Worm (Caenorhabditis elegans): ENCODE data around the gene srx-108.

srx-108 gene

DNA sequence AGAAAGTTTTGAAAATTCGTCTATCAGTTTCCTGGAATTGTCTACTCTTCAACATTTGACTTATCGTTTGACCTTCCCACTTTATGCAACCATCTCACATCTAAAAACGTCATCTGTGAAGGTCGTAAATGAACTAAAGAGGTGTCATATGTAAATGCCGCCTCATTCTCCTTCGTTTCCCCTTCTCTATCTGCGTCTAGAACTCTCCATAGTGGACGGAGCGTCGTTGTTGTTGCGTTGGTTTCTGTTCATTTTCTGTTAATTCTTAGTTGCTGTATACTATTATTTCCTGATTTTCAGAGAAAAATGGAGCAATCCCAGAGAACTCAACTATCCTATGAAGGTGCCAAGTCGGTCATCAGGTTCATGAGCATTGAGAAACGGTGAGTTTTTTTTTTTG is 11.5 kb downstream of the srx-108 start, which contains the start of gene fbxc-52:
TSS of gene fbxc-52 (plus strand) at position 301 of the 400 bp plus-strand sequence.
- TF ChIP-seq nhr-11 (tag; optimal IDR thresholded peaks at IDR 0.05) (no peak), fkh-4 (tag; optimal IDR thresholded peaks at IDR 0.05; ENCODE audit: borderline replicate concordance) (no peak), lir-3 (tag; optimal IDR thresholded peaks at IDR 0.05; ENCODE audit: poor library complexity) (no peak), nhr-19 (GFP tag; conservative IDR thresholded peaks at IDR 0.05) (no peak), xbp-1 (tag; optimal IDR thresholded peaks at IDR 0.05) (no peak), C04F5.9 (tag; optimal IDR thresholded peaks at IDR 0.05) (no peak), aha-1 (tag; optimal IDR thresholded peaks at IDR 0.05) (no peak), lin-15B (tag; optimal IDR thresholded peaks at IDR 0.05) (no peak), grh-1 (GFP tag; IDR thresholded peaks at IDR 0.05) (no peak), ceh-8 (GFP tag; optimal IDR thresholded peaks at IDR 0.05) (no peak), nhr-28 (tag; optimal IDR thresholded peaks at IDR 0.05) (no peak)

DNA sequence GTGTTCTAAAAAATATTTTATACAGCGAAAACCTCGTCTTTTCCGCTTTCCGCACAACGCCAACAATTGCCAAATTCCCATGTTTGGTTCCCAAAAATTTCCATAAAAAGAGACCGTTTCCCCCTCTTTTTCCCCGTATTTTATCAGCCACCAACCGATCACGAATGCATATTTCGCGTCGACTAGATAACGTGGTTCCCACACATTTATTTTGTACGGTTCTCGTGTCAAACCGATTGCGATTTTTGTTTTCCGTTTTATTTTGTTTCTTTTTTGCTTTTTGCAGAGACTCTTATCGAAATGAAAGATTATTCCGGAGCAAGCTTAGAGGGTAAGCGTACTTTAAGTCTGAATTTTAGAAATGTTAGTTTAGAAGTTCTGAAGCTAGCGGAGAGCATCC is 15.6 kb downstream of the srx-108 start, which contains the start of gene C46E10.3:
TSS of gene C46E10.3 (plus strand) at position 301 of the 400 bp plus-strand sequence.
- TF ChIP-seq hlh-17 (GFP tag; optimal IDR thresholded peaks at IDR 0.05; ENCODE audit: borderline replicate concordance) (no peak), xbp-1 (tag; optimal IDR thresholded peaks at IDR 0.05) (no peak), pag-3 (tag; optimal IDR thresholded peaks at IDR 0.05; ENCODE audit: borderline replicate concordance, insufficient read depth) (no peak), lin-15B (tag; optimal IDR thresholded peaks at IDR 0.05) (no peak), grh-1 (GFP tag; IDR thresholded peaks at IDR 0.05) (no peak), alr-1 (tag; optimal IDR thresholded peaks at IDR 0.05; ENCODE audit: borderline replicate concordance) (no peak), unc-98 (GFP tag; IDR thresholded peaks at IDR 0.05) (no peak), sox-4 (tag; optimal IDR thresholded peaks at IDR 0.05) (no peak), lin-35 (GFP tag; optimal IDR thresholded peaks at IDR 0.05) (no peak), mep-1 (tag; optimal IDR thresholded peaks at IDR 0.05) (no peak), C16A3.4 (tag; optimal IDR thresholded peaks at IDR 0.05) (no peak), Y116A8C.19 (tag; optimal IDR thresholded peaks at IDR 0.05; ENCODE audit: borderline replicate concordance) (no peak), F16B12.6 (tag; optimal IDR thresholded peaks at IDR 0.05) (no peak), vab-15 (tag; optimal IDR thresholded peaks at IDR 0.05) (no peak), efl-1 (optimal IDR thresholded peaks at IDR 0.05) (no peak), efl-1 (GFP tag; optimal IDR thresholded peaks at IDR 0.05 in 1 of 2) (no peak)

DNA sequence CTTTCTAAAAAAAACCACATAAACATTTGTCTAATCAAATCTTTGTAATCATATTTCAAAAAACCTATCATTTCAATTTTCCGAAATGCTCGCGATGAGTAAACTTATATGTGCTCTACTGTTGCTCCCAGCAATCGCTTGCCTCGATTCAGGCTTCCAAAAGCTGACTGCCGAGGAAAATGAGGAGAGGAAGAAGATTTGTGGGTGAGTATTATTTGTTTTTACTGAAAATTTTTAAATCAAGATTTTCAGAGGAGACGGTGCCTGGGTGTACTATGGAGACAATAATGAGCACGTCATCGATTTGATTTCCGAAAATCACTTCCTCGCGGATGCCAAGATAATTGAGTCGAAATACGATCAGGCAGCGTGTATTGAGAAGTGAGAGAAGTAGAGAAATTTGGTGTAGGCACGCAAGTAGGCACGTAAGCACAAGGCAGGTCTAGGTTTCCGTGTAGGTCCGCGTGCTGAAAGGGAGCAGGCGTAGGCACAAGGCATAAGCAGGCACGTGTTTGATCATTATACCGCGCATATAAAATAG is 18.8 kb downstream of the srx-108 start, which contains the start of gene C46E10.1:
TSS of gene C46E10.1 (plus strand) at position 51 of the 541 bp plus-strand sequence.
- TF ChIP-seq lin-39 (tag; optimal IDR thresholded peaks at IDR 0.05), result no peak
- TF ChIP-seq fos-1 (tag; optimal IDR thresholded peaks at IDR 0.05), result no peak
- TF ChIP-seq ama-1 (optimal IDR thresholded peaks at IDR 0.05), result no peak
- no peak for TF ChIP-seq tbx-2 (tag; optimal IDR thresholded peaks at IDR 0.05)
- no peak for TF ChIP-seq aly-2 (tag; optimal IDR thresholded peaks at IDR 0.05)
- TF ChIP-seq hlh-4 (tag; optimal IDR thresholded peaks at IDR 0.05), result no peak
- no peak for TF ChIP-seq mef-2 (tag; optimal IDR thresholded peaks at IDR 0.05)

DNA sequence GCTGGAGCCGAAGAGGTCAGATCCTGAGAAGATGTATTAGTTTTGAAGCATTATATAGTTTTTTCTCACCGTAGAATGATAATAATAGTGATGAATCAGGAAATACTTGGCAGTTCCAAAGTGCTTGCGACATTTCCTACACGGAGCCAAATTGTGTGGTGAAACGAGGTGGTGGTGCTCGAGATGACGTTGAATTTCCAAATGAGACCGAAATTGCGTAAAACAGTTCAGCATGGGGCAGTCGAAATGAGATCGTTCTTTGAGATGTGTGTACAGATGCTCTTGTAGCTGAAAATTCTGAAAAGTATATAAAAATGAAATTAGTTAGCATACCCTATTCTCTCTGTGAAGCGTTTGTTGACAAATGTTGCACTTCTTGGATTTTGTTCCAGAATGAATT is 22.6 kb downstream of the srx-108 start, which contains the start of gene C46E10.8:
TSS of gene C46E10.8 (minus strand) at position 101 of the 400 bp plus-strand sequence.
- TF ChIP-seq lin-39 (tag; optimal IDR thresholded peaks at IDR 0.05) (no peak), unc-98 (GFP tag; IDR thresholded peaks at IDR 0.05) (no peak), pax-3 (tag; optimal IDR thresholded peaks at IDR 0.05) (no peak), lin-13 (GFP tag; optimal IDR thresholded peaks at IDR 0.05) (no peak), skn-1 (tag; optimal IDR thresholded peaks at IDR 0.05) (no peak), F16B12.6 (tag; optimal IDR thresholded peaks at IDR 0.05) (no peak)

DNA sequence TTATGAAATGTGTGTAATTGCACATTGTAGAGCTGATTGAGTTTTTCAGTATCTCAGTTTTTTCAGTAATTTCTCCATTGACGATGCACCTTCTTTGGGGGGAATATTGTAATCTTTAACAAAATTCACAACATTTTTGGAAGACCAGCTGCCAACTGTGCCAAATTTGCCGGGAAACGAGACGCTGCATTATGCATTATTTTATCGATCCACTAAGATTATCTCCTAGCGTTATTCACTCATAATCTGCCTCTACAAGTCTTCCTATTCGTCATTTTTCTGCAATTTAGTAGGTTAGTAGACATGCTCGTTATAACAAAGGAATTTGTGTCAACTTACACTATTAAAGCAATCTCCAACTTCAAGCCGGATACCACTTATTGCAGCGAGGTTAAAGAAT is 26.3 kb downstream of the srx-108 start, which contains the start of the genes sdz-12 and bath-31:
TSS of gene sdz-12 (minus strand) at position 101 of the 400 bp plus-strand sequence.
TSS of gene bath-31 (plus strand) at position 251 of the 400 bp plus-strand sequence.
- TF ChIP-seq C34B4.2 (tag; optimal IDR thresholded peaks at IDR 0.05), result no peak

Data from whole organism, L1 larva.